Fruit fly (Drosophila melanogaster): ENCODE measurements around the gene Mst27D.

The Mst27D gene

dm6 chr2L:7056189-7056926 is 4.3 kb downstream of the Mst27D start, which contains the start of gene Mnn1 (continued):
- TF ChIP-seq zen (tag; optimal IDR thresholded peaks at IDR 0.05), result peak; percentile 33
- no peak for TF ChIP-seq Ada2b (GFP tag; IDR thresholded peaks at IDR 0.05)
- no peak for TF ChIP-seq CG7839 (tag; optimal IDR thresholded peaks at IDR 0.05)
- 0 out of 3 replicates have a peak, but pooled peaks have one; percentile 26 for TF ChIP-seq CG34224 (GFP tag; IDR thresholded peaks at IDR 0.05; ENCODE audit: partially characterized antibody)
- TF ChIP-seq CG6689 (GFP tag; IDR thresholded peaks at IDR 0.05), result no peak
- peak; percentile 43 for TF ChIP-seq Antp (GFP tag; optimal IDR thresholded peaks at IDR 0.05)
- no peak for TF ChIP-seq Fer2 (tag; optimal IDR thresholded peaks at IDR 0.05)
- 0 out of 2 replicates have a peak, but pooled peaks have one; percentile 38 for TF ChIP-seq Atf6 (GFP tag; IDR thresholded peaks at IDR 0.05)
- no peak for TF ChIP-seq CG6175 (GFP tag; IDR thresholded peaks at IDR 0.05)
- TF ChIP-seq psq (GFP tag; optimal IDR thresholded peaks at IDR 0.05), result no peak
- TF ChIP-seq knrl (GFP tag; IDR thresholded peaks at IDR 0.05; ENCODE audit: partially characterized antibody), result peak; percentile 31; the same call in 1 of the 3 replicates
- TF ChIP-seq CG3995 (GFP tag; optimal IDR thresholded peaks at IDR 0.05), result no peak
- TF ChIP-seq Vsx1 (GFP tag; optimal IDR thresholded peaks at IDR 0.05), result no peak
- TF ChIP-seq Xrp1 (GFP tag; IDR thresholded peaks at IDR 0.05), result peak; percentile 26; the same call in 1 of the 2 replicates
- peak; percentile 27 for TF ChIP-seq shn (GFP tag; optimal IDR thresholded peaks at IDR 0.05)
- peak; percentile 59 for TF ChIP-seq da (GFP tag; optimal IDR thresholded peaks at IDR 0.05)
- peak; percentile 17 for TF ChIP-seq Bdp1 (GFP tag; optimal IDR thresholded peaks at IDR 0.05)
- no peak for TF ChIP-seq MTF-1 (GFP tag; optimal IDR thresholded peaks at IDR 0.05; ENCODE audit: borderline replicate concordance)
- peak; percentile 10 for TF ChIP-seq CG4820 (GFP tag; optimal IDR thresholded peaks at IDR 0.05)
- TF ChIP-seq CG3065 (GFP tag; optimal IDR thresholded peaks at IDR 0.05), result peak; percentile 3
- no peak for TF ChIP-seq Ssrp (tag; optimal IDR thresholded peaks at IDR 0.05)
- TF ChIP-seq danr (GFP tag; IDR thresholded peaks at IDR 0.05), result no peak
- TF ChIP-seq Nf-YA (GFP tag; IDR thresholded peaks at IDR 0.05), result no peak
- peak; percentile 1 for TF ChIP-seq Six4 (GFP tag; optimal IDR thresholded peaks at IDR 0.05)
- TF ChIP-seq CG30403 (GFP tag; optimal IDR thresholded peaks at IDR 0.05), result peak; percentile 38
- TF ChIP-seq Side (GFP tag; optimal IDR thresholded peaks at IDR 0.05), result peak; percentile 27
- TF ChIP-seq Dek (tag; optimal IDR thresholded peaks at IDR 0.05), result peak; percentile 31
- peak; percentile 31 for TF ChIP-seq az2 (GFP tag; optimal IDR thresholded peaks at IDR 0.05)
- TF ChIP-seq klu (GFP tag; IDR thresholded peaks at IDR 0.05), result peak; percentile 25; the same call in 1 of the 2 replicates
- no peak for TF ChIP-seq fd102C (GFP tag; optimal IDR thresholded peaks at IDR 0.05)
- peak; percentile 99 for TF ChIP-seq YL-1 (GFP tag; optimal IDR thresholded peaks at IDR 0.05)
- peak; percentile 11 for TF ChIP-seq CG33557 (GFP tag; optimal IDR thresholded peaks at IDR 0.05)
- TF ChIP-seq gfzf (GFP tag; optimal IDR thresholded peaks at IDR 0.05), result peak; percentile 84
- TF ChIP-seq wor (GFP tag; IDR thresholded peaks at IDR 0.05), result no peak
- TF ChIP-seq CTCF (GFP tag; optimal IDR thresholded peaks at IDR 0.05), result peak; percentile 1
- no peak for TF ChIP-seq Awh (GFP tag; IDR thresholded peaks at IDR 0.05)
- TF ChIP-seq wek (GFP tag; optimal IDR thresholded peaks at IDR 0.05), result no peak
- peak; percentile 84 for TF ChIP-seq MESR4 (GFP tag; optimal IDR thresholded peaks at IDR 0.05)
- no peak for TF ChIP-seq yki (optimal IDR thresholded peaks at IDR 0.05)
- no peak for TF ChIP-seq slou (GFP tag; optimal IDR thresholded peaks at IDR 0.05)
- no peak for TF ChIP-seq Sox100B (GFP tag; optimal IDR thresholded peaks at IDR 0.05)
- TF ChIP-seq CG9215 (GFP tag; IDR thresholded peaks at IDR 0.05), result no peak
- no peak for TF ChIP-seq CG4424 (GFP tag; optimal IDR thresholded peaks at IDR 0.05)
- no peak for TF ChIP-seq zen2 (GFP tag; IDR thresholded peaks at IDR 0.05; ENCODE audit: partially characterized antibody)
- no peak for TF ChIP-seq Dfd (GFP tag; optimal IDR thresholded peaks at IDR 0.05)
- peak; percentile 56; the same call in 1 of the 2 replicates for TF ChIP-seq Bgb (GFP tag; IDR thresholded peaks at IDR 0.05; ENCODE audit: partially characterized antibody)
- TF ChIP-seq h (optimal IDR thresholded peaks at IDR 0.05), result no peak
- no peak for TF ChIP-seq CG13296 (GFP tag; optimal IDR thresholded peaks at IDR 0.05)
- TF ChIP-seq ro (GFP tag; IDR thresholded peaks at IDR 0.05), result no peak
- no peak for TF ChIP-seq pan (optimal IDR thresholded peaks at IDR 0.05)
- TF ChIP-seq pan (GFP tag; optimal IDR thresholded peaks at IDR 0.05 in 1 of 2, IDR thresholded peaks at IDR 0.05 in 1 of 2), result peak in 1 of 2 experiments; percentile 33

Measured in whole organism, embryonic.